Worm (Caenorhabditis elegans): ENCODE results near the gene F32D8.11.

- TF ChIP-seq him-1 (tag; optimal IDR thresholded peaks at IDR 0.05) (no peak), W03F9.2 (tag; optimal IDR thresholded peaks at IDR 0.05) (no peak), dao-5 (tag; optimal IDR thresholded peaks at IDR 0.05) (no peak)
These were observed 15.9 kb upstream of the F32D8.11 start for ce11 chrV:10904795-10905194.
